Worm (Caenorhabditis elegans) whole organism, early embryonic: ENCODE results near the gene C55C3.4.

Experiments used
- B0310.2 ChIP-seq: sonication (generic microtip); optimal IDR thresholded peaks from 2 replicates; lab custom pipeline; 2016; ENCODE audit warnings: mild to moderate bottlenecking, missing genetic modification characterization, missing compliant biosample characterization
- F13C5.2 ChIP-seq: sonication (generic microtip); optimal IDR thresholded peaks from 2 replicates; lab custom pipeline; 2017; ENCODE audit warnings: mild to moderate bottlenecking, missing genetic modification characterization, inconsistent platforms, missing compliant biosample characterization
- aly-1 ChIP-seq: sonication (generic microtip); optimal IDR thresholded peaks from 2 replicates; lab custom pipeline; 2016; ENCODE audit warnings: missing genetic modification characterization, missing compliant biosample characterization
- ama-1 ChIP-seq: fragments of 150-350 bp; optimal IDR thresholded peaks from 2 replicates; lab custom pipeline; 2014
- ceh-13 ChIP-seq: fragments of 200-800 bp; sonication (Bioruptor generic); optimal IDR thresholded peaks from 2 replicates; lab custom pipeline; 2018; ENCODE audit warnings: mild to moderate bottlenecking, missing genetic modification characterization, missing compliant biosample characterization
- ceh-36 ChIP-seq: sonication (generic microtip); optimal IDR thresholded peaks from 2 replicates; lab custom pipeline; 2016; ENCODE audit warnings: missing genetic modification characterization, inconsistent platforms, missing compliant biosample characterization
- ets-7 ChIP-seq: sonication (generic microtip); optimal IDR thresholded peaks from 2 replicates; lab custom pipeline; 2016; ENCODE audit warnings: missing genotype, missing genetic modification characterization, missing compliant biosample characterization
- flt-1 ChIP-seq: fragments of 200-800 bp; sonication (Bioruptor generic); IDR thresholded peaks from 2 replicates; pipeline ENCODE4 v1.3.6; 2022; ENCODE audit warnings: missing genetic modification characterization, missing compliant biosample characterization
- hmbx-1 ChIP-seq: sonication (generic microtip); optimal IDR thresholded peaks from 2 replicates; lab custom pipeline; 2016; ENCODE audit warnings: mild to moderate bottlenecking, missing genetic modification characterization, missing compliant biosample characterization
- hmg-4 ChIP-seq: fragments of 200-800 bp; sonication (Bioruptor generic); optimal IDR thresholded peaks from 2 replicates; lab custom pipeline; 2018; ENCODE audit warnings: mild to moderate bottlenecking, missing genetic modification characterization, missing compliant biosample characterization
- hnd-1 ChIP-seq: sonication (generic microtip); optimal IDR thresholded peaks from 2 replicates; lab custom pipeline; 2016; ENCODE audit warnings: missing genetic modification characterization, missing compliant biosample characterization
- pes-1 ChIP-seq: fragments of 200-800 bp; sonication (Bioruptor generic); IDR thresholded peaks from 2 replicates; pipeline ENCODE4 v1.3.6; 2022; ENCODE audit warnings: missing genetic modification reagents, missing genetic modification characterization, missing compliant biosample characterization
- scrt-1 ChIP-seq: fragments of 200-800 bp; sonication (Bioruptor generic); IDR thresholded peaks from 2 replicates; pipeline ENCODE4 v1.3.6; 2022; ENCODE audit warnings: missing genetic modification characterization, missing compliant biosample characterization
- sea-1 ChIP-seq: fragments of 200-800 bp; sonication (Bioruptor generic); conservative IDR thresholded peaks from 2 replicates; pipeline ENCODE4 v1.3.6; 2022; ENCODE audit warnings: missing genetic modification characterization, missing compliant biosample characterization
- tbx-11 ChIP-seq: fragments of 200-800 bp; sonication (Bioruptor generic); IDR thresholded peaks from 2 replicates; pipeline ENCODE4 v1.3.6; 2022; ENCODE audit warnings: missing genetic modification characterization, missing compliant biosample characterization
- tbx-37 ChIP-seq: fragments of 200-800 bp; sonication (Bioruptor generic); conservative IDR thresholded peaks from 2 replicates; pipeline ENCODE4 v1.3.6; 2022; ENCODE audit warnings: missing genetic modification reagents, missing genetic modification characterization, missing compliant biosample characterization
- tra-4 ChIP-seq: sonication (generic microtip); optimal IDR thresholded peaks from 2 replicates; lab custom pipeline; 2017; ENCODE audit warnings: missing genetic modification characterization, missing compliant biosample characterization

The C55C3.4 gene

DNA sequence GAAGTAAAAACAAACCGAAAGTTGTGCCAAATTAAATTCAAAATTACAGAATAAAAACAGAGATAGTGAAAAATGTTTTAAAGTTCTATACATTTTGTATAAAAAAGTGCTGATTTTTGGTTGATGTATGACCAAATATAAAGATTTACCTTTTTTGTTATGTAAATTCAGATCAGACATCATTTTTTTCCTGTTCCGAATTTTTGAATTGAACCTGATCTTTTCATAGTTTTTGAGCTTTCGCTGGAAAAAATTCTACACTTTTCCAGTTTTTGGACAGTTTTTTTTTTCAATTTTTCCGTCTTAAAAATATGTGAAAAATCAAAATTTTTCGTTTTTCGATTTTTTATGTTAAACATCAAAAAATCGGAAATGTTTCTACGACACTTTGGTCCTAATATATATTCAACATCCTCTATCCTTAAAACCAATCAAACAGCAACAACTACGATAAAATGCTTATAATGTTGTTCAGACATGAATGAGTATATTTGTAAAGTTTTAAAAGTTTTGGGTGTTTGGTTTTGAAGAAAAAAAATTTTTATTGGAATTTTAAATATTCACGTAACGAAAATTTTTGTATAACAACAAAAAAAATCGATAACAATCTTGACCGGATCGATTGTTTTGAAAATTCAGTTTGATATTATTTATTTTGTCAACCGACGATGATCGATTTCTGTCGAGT, 4.7 kb upstream of the C55C3.4 start, which contains the start of the genes C55C3.7 and C55C3.6:
TSS of gene C55C3.7 (minus strand) at position 101 of the 688 bp plus-strand sequence.
TSS of gene C55C3.6 (plus strand) at position 638 of the 688 bp plus-strand sequence.
- no peak for TF ChIP-seq tbx-11 (GFP tag; lab: Robert Waterston, UW)
- TF ChIP-seq hnd-1 = no peak
- no peak for TF ChIP-seq hmg-4
- no peak for TF ChIP-seq aly-1
- TF ChIP-seq sea-1 = no peak
- no peak for TF ChIP-seq tra-4
- TF ChIP-seq hmbx-1 = no peak
- no peak for TF ChIP-seq ceh-13 (GFP tag; lab: Kevin White, UChicago)
- TF ChIP-seq pes-1 (GFP tag; lab: Robert Waterston, UW) = no peak
- TF ChIP-seq F13C5.2 = no peak
- no peak for TF ChIP-seq B0310.2
- TF ChIP-seq ceh-36 (tag; lab: Kevin White, UChicago) = no peak
- no peak for TF ChIP-seq tbx-37 (GFP tag; lab: Robert Waterston, UW)
- TF ChIP-seq ets-7 (tag; lab: Kevin White, UChicago) = no peak
- TF ChIP-seq flt-1 = no peak
- no peak for TF ChIP-seq ama-1 (lab: Kevin White, UChicago)
- TF ChIP-seq scrt-1 (GFP tag; lab: Robert Waterston, UW) = no peak

DNA sequence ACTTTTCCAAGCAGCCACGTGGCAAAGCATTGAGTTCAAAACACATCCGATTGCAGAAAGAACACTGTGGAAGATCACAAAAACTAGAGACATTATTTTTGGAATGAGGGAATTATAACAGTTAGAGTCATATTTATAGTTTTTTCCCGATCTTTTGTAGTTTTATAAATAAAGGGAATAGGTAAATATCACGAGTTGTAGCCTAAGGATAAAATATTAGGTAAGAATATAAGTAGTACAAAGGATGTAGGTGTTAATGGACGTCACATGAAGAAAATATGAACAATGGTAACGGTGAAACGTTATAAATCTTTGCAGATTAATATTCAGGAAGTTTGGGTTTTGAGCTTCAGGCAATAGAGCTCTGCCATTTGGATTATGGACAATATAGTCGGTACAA, 3.5 kb downstream of the C55C3.4 start, which contains the start of gene srd-5:
TSS of gene srd-5 (minus strand) at position 101 of the 400 bp plus-strand sequence.
- no peak for TF ChIP-seq B0310.2
- TF ChIP-seq sea-1 = no peak
- no peak for TF ChIP-seq ceh-36 (tag; lab: Kevin White, UChicago)
- TF ChIP-seq F13C5.2 = no peak
- TF ChIP-seq ceh-13 (GFP tag; lab: Kevin White, UChicago) = no peak
- TF ChIP-seq scrt-1 (GFP tag; lab: Robert Waterston, UW) = no peak
- no peak for TF ChIP-seq tra-4
- no peak for TF ChIP-seq hnd-1
- TF ChIP-seq tbx-37 (GFP tag; lab: Robert Waterston, UW) = no peak
- no peak for TF ChIP-seq pes-1 (GFP tag; lab: Robert Waterston, UW)
- no peak for TF ChIP-seq tbx-11 (GFP tag; lab: Robert Waterston, UW)
- no peak for TF ChIP-seq aly-1
- no peak for TF ChIP-seq ets-7 (tag; lab: Kevin White, UChicago)

ce11 chrIV:5671325-5671724, 6.6 kb downstream of the C55C3.4 start:
- TF ChIP-seq ama-1 (lab: Kevin White, UChicago) (no peak), ets-7 (tag; lab: Kevin White, UChicago) (no peak), hnd-1 (no peak), sea-1 (no peak), aly-1 (no peak), ceh-36 (tag; lab: Kevin White, UChicago) (no peak), flt-1 (no peak), tra-4 (no peak), hmg-4 (no peak), hmbx-1 (no peak), F13C5.2 (no peak), ceh-13 (GFP tag; lab: Kevin White, UChicago) (no peak), B0310.2 (no peak), scrt-1 (GFP tag; lab: Robert Waterston, UW) (no peak)

DNA sequence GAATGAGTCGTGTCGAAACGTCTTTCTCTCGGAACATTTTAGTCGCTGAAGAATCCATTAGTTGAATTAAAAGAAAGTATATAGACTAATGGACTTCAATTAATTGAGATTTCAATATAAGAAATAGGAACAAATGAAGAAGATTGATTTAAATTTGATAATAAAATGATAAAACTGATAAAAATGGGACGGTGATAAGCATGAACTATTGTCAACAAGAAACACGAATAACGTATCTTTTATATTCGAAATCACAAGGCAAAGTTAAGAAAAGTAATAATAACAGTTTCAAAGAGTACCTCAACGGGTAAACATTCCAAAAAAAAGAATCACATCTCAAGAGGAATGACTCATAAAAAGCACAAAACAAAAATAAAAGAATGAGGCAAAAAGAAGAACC, 8.5 kb downstream of the C55C3.4 start, which contains the start of gene T19E7.6:
TSS of gene T19E7.6 (minus strand) at position 45 of the 400 bp plus-strand sequence.
- TF ChIP-seq tbx-11 (GFP tag; lab: Robert Waterston, UW) (no peak), hnd-1 (no peak), B0310.2 (no peak), hmg-4 (no peak), aly-1 (no peak)

- no peak for TF ChIP-seq tra-4
- TF ChIP-seq tbx-11 (GFP tag; lab: Robert Waterston, UW) = no peak
- no peak for TF ChIP-seq sea-1
- no peak for TF ChIP-seq hmbx-1
- TF ChIP-seq hmg-4 = no peak
- no peak for TF ChIP-seq tbx-37 (GFP tag; lab: Robert Waterston, UW)
Measured at ce11 chrIV:5667191-5667590, 10.8 kb downstream of the C55C3.4 start.

DNA sequence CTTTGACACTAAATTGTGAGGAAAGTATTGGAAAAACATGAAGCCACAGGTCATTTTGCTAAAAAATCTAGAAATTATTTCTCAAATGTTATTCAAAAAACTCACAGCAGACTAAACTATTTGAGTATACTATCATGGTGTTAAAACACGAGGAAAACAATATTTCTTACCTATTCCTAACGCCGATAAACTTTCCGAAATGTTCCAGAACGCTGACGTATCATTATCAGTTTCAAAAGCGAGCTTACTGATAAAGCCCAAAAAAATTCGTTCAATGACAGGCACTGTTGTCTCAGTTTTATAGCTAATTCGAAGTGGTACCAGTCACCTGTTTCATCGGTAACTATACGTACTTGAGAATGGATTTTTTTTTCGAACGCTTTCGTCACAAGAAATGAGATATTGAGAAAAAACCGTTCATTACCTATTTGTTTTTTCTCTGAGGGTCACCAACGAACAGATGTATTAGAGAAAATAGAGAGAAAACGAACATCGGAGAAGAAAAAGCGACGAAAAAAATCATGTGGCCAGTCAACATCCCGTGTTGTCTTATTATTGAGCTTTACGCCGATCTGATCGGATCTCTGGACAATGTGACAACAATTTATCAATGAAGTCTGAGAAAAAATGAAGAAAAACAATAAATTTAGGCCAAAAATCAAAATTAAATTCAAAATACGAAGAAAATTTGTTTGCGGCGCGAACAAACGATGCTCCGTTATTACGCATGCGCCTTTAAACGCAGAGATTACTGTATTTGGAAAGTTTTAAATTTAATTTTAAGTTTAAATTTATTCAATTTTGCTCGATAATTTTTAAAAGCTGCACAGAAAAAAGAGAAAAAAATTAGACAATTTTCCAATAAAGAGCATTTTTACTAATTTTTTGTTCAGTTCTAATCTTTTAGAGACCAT, 11.6 kb downstream of the C55C3.4 start:
- TF ChIP-seq ceh-13 (GFP tag; lab: Kevin White, UChicago) (no peak), F13C5.2 (no peak), flt-1 (no peak), scrt-1 (GFP tag; lab: Robert Waterston, UW) (no peak), pes-1 (GFP tag; lab: Robert Waterston, UW) (no peak), ceh-36 (tag; lab: Kevin White, UChicago) (no peak), hmbx-1 (no peak)

- TF ChIP-seq tra-4 (no peak), sea-1 (no peak), ceh-13 (GFP tag; lab: Kevin White, UChicago) (no peak)
Measured at ce11 chrIV:5665353-5665918, 12.5 kb downstream of the C55C3.4 start.
